Worm (Caenorhabditis elegans) whole organism, young adult: ENCODE data around the gene ben-1.

Source experiments
- F57A8.1 ChIP-seq: fragments of 200-800 bp; sonication (Bioruptor generic); optimal IDR thresholded peaks from 2 replicates; lab custom pipeline; 2018; ENCODE audit warnings: mild to moderate bottlenecking, missing genetic modification characterization, moderate library complexity, missing compliant biosample characterization
- ceh-40 ChIP-seq: fragments of 200-800 bp; sonication (Bioruptor generic); IDR thresholded peaks from 2 replicates; pipeline ENCODE4 v1.3.6; 2022; ENCODE audit warnings: missing genetic modification characterization, missing compliant biosample characterization
- lin-35 ChIP-seq, 3 experiments: fragments of 150-350 bp in 2 of 3; sonication (generic microtip) in 1 of 3; optimal IDR thresholded peaks; 2 replicates each; lab custom pipeline; 2014 to 2018; ENCODE audit warnings: missing biosample characterization in 3 of 3, missing genetic modification characterization in 3 of 3, missing genetic modification reagents in 3 of 3
- lin-54 ChIP-seq: fragments of 200-800 bp; sonication (Bioruptor generic); optimal IDR thresholded peaks from 2 replicates; lab custom pipeline; 2018; ENCODE audit warnings: mild to moderate bottlenecking, missing genetic modification characterization, missing compliant biosample characterization
- mes-4 ChIP-seq: sonication (generic microtip); optimal IDR thresholded peaks from 2 replicates; lab custom pipeline; 2016; ENCODE audit warnings: missing genotype, missing genetic modification characterization, missing compliant biosample characterization
- nfya-1 ChIP-seq: sonication (generic microtip); optimal IDR thresholded peaks from 2 replicates; lab custom pipeline; 2017; ENCODE audit warnings: antibody characterized with exemption, missing compliant biosample characterization, missing genetic modification characterization, borderline replicate concordance; ENCODE audit not compliant: insufficient read depth
- pha-4 ChIP-seq: fragments of 150-350 bp; sonication (generic microtip); optimal IDR thresholded peaks from 2 replicates; lab custom pipeline; 2014; ENCODE audit warnings: missing biosample characterization, missing genetic modification reagents, missing genetic modification characterization

DNA sequence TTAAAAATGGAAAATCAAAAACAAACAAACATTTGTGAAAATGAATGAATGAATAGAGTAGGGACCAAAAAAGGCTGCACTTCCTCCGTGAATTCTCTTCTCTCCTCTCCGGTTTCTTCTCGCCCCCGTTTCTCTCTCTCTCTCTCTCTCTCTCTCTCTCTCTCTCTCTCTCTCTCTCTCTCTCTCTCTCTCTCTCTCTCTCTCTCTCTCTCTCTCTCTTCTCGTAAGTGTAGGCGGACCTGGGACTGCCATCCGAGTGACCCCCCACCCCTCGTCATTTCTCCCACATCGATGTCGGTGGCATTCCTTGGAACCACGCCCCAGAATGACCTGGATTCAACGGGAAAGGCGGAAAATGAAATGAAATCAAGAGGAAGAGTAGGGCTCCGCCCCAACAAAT is 25.3 kb upstream of the ben-1 start:
- TF ChIP-seq ceh-40 (GFP tag; lab: Robert Waterston, UW), result no peak
- TF ChIP-seq pha-4 (tag; lab: Kevin White, UChicago), result no peak
- no peak for TF ChIP-seq lin-35 (GFP tag; optimal IDR thresholded peaks at IDR 0.05; lab: Kevin White, UChicago)
- TF ChIP-seq F57A8.1 (GFP tag; lab: Kevin White, UChicago), result no peak
- no peak for TF ChIP-seq lin-54 (GFP tag; lab: Kevin White, UChicago)
- no peak for TF ChIP-seq mes-4 (tag; lab: Kevin White, UChicago)
- TF ChIP-seq nfya-1 (tag; lab: Kevin White, UChicago), result no peak
